Worm (Caenorhabditis elegans): Measurements from ENCODE around the gene ceh-39.
A peak's percentile ranks its signal among the peaks of the same experiment; 100 is the strongest.

The ceh-39 gene

DNA sequence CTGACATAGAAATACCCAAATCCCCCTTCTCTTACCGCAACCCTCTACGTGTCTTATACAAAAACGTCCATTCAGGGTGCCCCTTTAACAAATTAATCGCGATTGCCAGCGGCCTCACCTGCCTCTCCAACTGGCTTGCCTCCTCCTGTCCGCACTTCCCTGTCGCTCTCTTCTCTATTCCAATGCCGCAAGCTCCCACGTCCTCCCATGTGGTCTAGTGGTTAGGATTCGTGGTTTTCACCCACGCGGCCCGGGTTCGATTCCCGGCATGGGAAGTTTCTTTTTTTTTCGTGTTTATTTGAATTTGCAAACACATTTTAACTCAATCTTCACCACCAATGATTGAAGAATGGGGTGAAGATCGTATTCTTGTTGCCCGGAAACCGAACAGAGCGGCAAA lies 2.6 kb upstream of the ceh-39 start:
- peak; percentile 35 for TF ChIP-seq zip-5 (tag; optimal IDR thresholded peaks at IDR 0.05)
- peak; percentile 48 for TF ChIP-seq pag-3 (tag; optimal IDR thresholded peaks at IDR 0.05; ENCODE audit: borderline replicate concordance)
- TF ChIP-seq hlh-8 (tag; optimal IDR thresholded peaks at IDR 0.05) = peak; percentile 51
- TF ChIP-seq sdc-2 (tag; optimal IDR thresholded peaks at IDR 0.05) = peak; percentile 97
- peak; percentile 75 for TF ChIP-seq ref-2 (tag; optimal IDR thresholded peaks at IDR 0.05)
- peak; percentile 64; the same call in 1 of the 2 replicates for TF ChIP-seq unc-3 (GFP tag; conservative IDR thresholded peaks at IDR 0.05)
- peak; percentile 60 for TF ChIP-seq unc-3 (tag; optimal IDR thresholded peaks at IDR 0.05)
- peak; percentile 6 for TF ChIP-seq ceh-24 (tag; optimal IDR thresholded peaks at IDR 0.05)
- no peak for TF ChIP-seq pros-1 (tag; optimal IDR thresholded peaks at IDR 0.05)
- TF ChIP-seq ahr-1 (tag; optimal IDR thresholded peaks at IDR 0.05) = peak; percentile 42
- no peak for TF ChIP-seq nhr-11 (tag; optimal IDR thresholded peaks at IDR 0.05)
- peak; percentile 85 for TF ChIP-seq elt-2 (tag; optimal IDR thresholded peaks at IDR 0.05)
- peak; percentile 61 for TF ChIP-seq gmeb-2 (tag; optimal IDR thresholded peaks at IDR 0.05)
- TF ChIP-seq madf-2 (tag; optimal IDR thresholded peaks at IDR 0.05) = peak; percentile 74
- peak; percentile 19 for TF ChIP-seq dve-1 (tag; optimal IDR thresholded peaks at IDR 0.05)
- peak; percentile 72 for TF ChIP-seq pat-9 (tag; optimal IDR thresholded peaks at IDR 0.05)
- TF ChIP-seq che-1 (tag; optimal IDR thresholded peaks at IDR 0.05) = peak; percentile 75
- TF ChIP-seq ceh-31 (tag; optimal IDR thresholded peaks at IDR 0.05) = peak; percentile 82
- peak; percentile 64 for TF ChIP-seq ceh-2 (tag; optimal IDR thresholded peaks at IDR 0.05)
- peak; percentile 82 for TF ChIP-seq ttx-3 (tag; optimal IDR thresholded peaks at IDR 0.05)
- TF ChIP-seq Y22D7AL.16 (tag; optimal IDR thresholded peaks at IDR 0.05) = no peak
- no peak for TF ChIP-seq unc-55 (GFP tag; optimal IDR thresholded peaks at IDR 0.05)
- TF ChIP-seq nhr-232 (tag; optimal IDR thresholded peaks at IDR 0.05) = peak; percentile 68
- TF ChIP-seq eyg-1 (tag; optimal IDR thresholded peaks at IDR 0.05) = peak; percentile 72
- TF ChIP-seq ceh-6 (GFP tag; optimal IDR thresholded peaks at IDR 0.05) = peak; percentile 74
- no peak for TF ChIP-seq elt-4 (tag; optimal IDR thresholded peaks at IDR 0.05)
- peak; percentile 45 for TF ChIP-seq K09A11.1 (tag; optimal IDR thresholded peaks at IDR 0.05; ENCODE audit: insufficient read depth)
- TF ChIP-seq ceh-14 (tag; optimal IDR thresholded peaks at IDR 0.05) = peak; percentile 60
- TF ChIP-seq F13H6.1 (tag; optimal IDR thresholded peaks at IDR 0.05) = peak; percentile 56
- no peak for TF ChIP-seq pqm-1 (tag; optimal IDR thresholded peaks at IDR 0.05)
- peak; percentile 69 for TF ChIP-seq ztf-16 (tag; optimal IDR thresholded peaks at IDR 0.05)
- TF ChIP-seq tbx-2 (tag; optimal IDR thresholded peaks at IDR 0.05) = peak; percentile 84
- peak; percentile 85 for TF ChIP-seq rnt-1 (tag; optimal IDR thresholded peaks at IDR 0.05)
- peak; percentile 14 for TF ChIP-seq lim-6 (tag; optimal IDR thresholded peaks at IDR 0.05)
- TF ChIP-seq pha-4 (tag; optimal IDR thresholded peaks at IDR 0.05) = no peak
- no peak for TF ChIP-seq odd-2 (tag; optimal IDR thresholded peaks at IDR 0.05)
- peak; percentile 62 for TF ChIP-seq lin-11 (tag; optimal IDR thresholded peaks at IDR 0.05)
- peak; percentile 75 for TF ChIP-seq C08G9.2 (tag; optimal IDR thresholded peaks at IDR 0.05)
- TF ChIP-seq fkh-6 (tag; optimal IDR thresholded peaks at IDR 0.05) = peak; percentile 82
- TF ChIP-seq fkh-10 (GFP tag; optimal IDR thresholded peaks at IDR 0.05) = no peak
- no peak for TF ChIP-seq ama-1 (optimal IDR thresholded peaks at IDR 0.05)
- TF ChIP-seq ceh-48 (tag; optimal IDR thresholded peaks at IDR 0.05) = peak; percentile 49
- TF ChIP-seq nfya-1 (tag; optimal IDR thresholded peaks at IDR 0.05) = peak; percentile 65
- peak; percentile 74 for TF ChIP-seq hlh-15 (tag; optimal IDR thresholded peaks at IDR 0.05)
- no peak for TF ChIP-seq ets-4 (tag; optimal IDR thresholded peaks at IDR 0.05)
- peak; percentile 68 for TF ChIP-seq K02D7.2 (tag; optimal IDR thresholded peaks at IDR 0.05)
- TF ChIP-seq ceh-19 (GFP tag; optimal IDR thresholded peaks at IDR 0.05) = peak; percentile 67
- TF ChIP-seq ceh-22 (tag; optimal IDR thresholded peaks at IDR 0.05) = no peak
- TF ChIP-seq ceh-45 (GFP tag; IDR thresholded peaks at IDR 0.05) = peak; percentile 64; the same call in 1 of the 2 replicates
- peak; percentile 66 for TF ChIP-seq C38D4.7 (GFP tag; optimal IDR thresholded peaks at IDR 0.05)
- no peak for TF ChIP-seq ceh-30 (tag; optimal IDR thresholded peaks at IDR 0.05)
- peak; percentile 76 for TF ChIP-seq sox-4 (tag; optimal IDR thresholded peaks at IDR 0.05)
- no peak for TF ChIP-seq dmd-4 (tag; optimal IDR thresholded peaks at IDR 0.05; ENCODE audit: borderline replicate concordance)
- no peak for TF ChIP-seq ceh-9 (tag; optimal IDR thresholded peaks at IDR 0.05)
